Fruit fly (Drosophila melanogaster): ENCODE data around the gene CG2006.
A peak's percentile ranks its signal among the peaks of the same experiment; 100 is the strongest.

Gene CG2006

dm6 chr3R:29519332-29519731 is 30.1 kb downstream of the CG2006 start (continued):
- TF ChIP-seq CG7368 (GFP tag; optimal IDR thresholded peaks at IDR 0.05): peak; percentile 65
- no peak for TF ChIP-seq fkh (GFP tag; optimal IDR thresholded peaks at IDR 0.05)
- peak; percentile 80 for TF ChIP-seq CG3032 (tag; optimal IDR thresholded peaks at IDR 0.05)
- TF ChIP-seq eg (GFP tag; IDR thresholded peaks at IDR 0.05): peak; percentile 79
- TF ChIP-seq CG6276 (GFP tag; optimal IDR thresholded peaks at IDR 0.05): peak; percentile 55
- peak; percentile 15; the same call in 1 of the 2 replicates for TF ChIP-seq CG11294 (GFP tag; IDR thresholded peaks at IDR 0.05)
- TF ChIP-seq net (GFP tag; optimal IDR thresholded peaks at IDR 0.05): peak; percentile 68
- peak; percentile 39 for TF ChIP-seq CG6854 (GFP tag; optimal IDR thresholded peaks at IDR 0.05)
- TF ChIP-seq Eip78C (GFP tag): peak; percentile 93
- TF ChIP-seq CG16779 (tag; optimal IDR thresholded peaks at IDR 0.05): peak; percentile 45
- peak; percentile 25 for TF ChIP-seq CG31627 (GFP tag; optimal IDR thresholded peaks at IDR 0.05)
- TF ChIP-seq pdm3 (GFP tag; optimal IDR thresholded peaks at IDR 0.05): peak; percentile 45
- TF ChIP-seq Blimp-1 (GFP tag; optimal IDR thresholded peaks at IDR 0.05): peak; percentile 29
- peak; percentile 74 for TF ChIP-seq spab (GFP tag; optimal IDR thresholded peaks at IDR 0.05)
- TF ChIP-seq CG32006 (GFP tag; optimal IDR thresholded peaks at IDR 0.05): peak; percentile 70
- peak; percentile 54 for TF ChIP-seq lz (GFP tag; optimal IDR thresholded peaks at IDR 0.05)
- peak; percentile 40 for TF ChIP-seq Eip75B (GFP tag; optimal IDR thresholded peaks at IDR 0.05)
- TF ChIP-seq CG11902 (GFP tag; optimal IDR thresholded peaks at IDR 0.05): peak; percentile 67
- TF ChIP-seq Eip93F (GFP tag; optimal IDR thresholded peaks at IDR 0.05): peak; percentile 21
- TF ChIP-seq Hr38 (GFP tag; optimal IDR thresholded peaks at IDR 0.05): no peak
- TF ChIP-seq fd85E (GFP tag; optimal IDR thresholded peaks at IDR 0.05): no peak
- TF ChIP-seq Sox14 (GFP tag; optimal IDR thresholded peaks at IDR 0.05): peak; percentile 3
- peak; percentile 79 for TF ChIP-seq Ets96B (tag; optimal IDR thresholded peaks at IDR 0.05)

- TF ChIP-seq Eip78C (GFP tag) (peak; percentile 36), Gug (GFP tag; IDR thresholded peaks at IDR 0.05) (no peak)
These were observed 30.9 kb downstream of the CG2006 start for dm6 chr3R:29520215-29520614.

dm6 chr3R:29522164-29522563 is 32.9 kb downstream of the CG2006 start:
- TF ChIP-seq Gug (GFP tag; IDR thresholded peaks at IDR 0.05): peak; percentile 61
- TF ChIP-seq Eip93F (GFP tag; optimal IDR thresholded peaks at IDR 0.05): no peak
- peak; percentile 44 for TF ChIP-seq Eip75B (GFP tag; optimal IDR thresholded peaks at IDR 0.05)
- TF ChIP-seq Lpt (GFP tag; optimal IDR thresholded peaks at IDR 0.05): peak; percentile 7
- TF ChIP-seq CG11902 (GFP tag; optimal IDR thresholded peaks at IDR 0.05): peak; percentile 39
- peak; percentile 36 for TF ChIP-seq Sox14 (GFP tag; optimal IDR thresholded peaks at IDR 0.05)
- peak; percentile 46 for TF ChIP-seq cyc (GFP tag; optimal IDR thresholded peaks at IDR 0.05)
- peak; percentile 73 for TF ChIP-seq CG6808 (GFP tag; optimal IDR thresholded peaks at IDR 0.05)
- no peak for TF ChIP-seq dac (GFP tag; optimal IDR thresholded peaks at IDR 0.05)
- TF ChIP-seq spab (GFP tag; optimal IDR thresholded peaks at IDR 0.05): peak; percentile 67
- no peak for TF ChIP-seq CG6854 (GFP tag; optimal IDR thresholded peaks at IDR 0.05)
- TF ChIP-seq salr (GFP tag; optimal IDR thresholded peaks at IDR 0.05): peak; percentile 5 to 27
- TF ChIP-seq dsx (GFP tag; optimal IDR thresholded peaks at IDR 0.05; ENCODE audit: poor library complexity, severe bottlenecking): peak; percentile 65
- peak; percentile 68; the same call in 2 of the 3 replicates for TF ChIP-seq CG6163 (GFP tag; IDR thresholded peaks at IDR 0.05)
- peak; percentile 49; the same call in 2 of the 3 replicates for TF ChIP-seq CG8119 (GFP tag; IDR thresholded peaks at IDR 0.05)
- peak; percentile 26 for TF ChIP-seq CG34406 (GFP tag; optimal IDR thresholded peaks at IDR 0.05)
- TF ChIP-seq lz (GFP tag; optimal IDR thresholded peaks at IDR 0.05): peak; percentile 29
- TF ChIP-seq CG8632 (GFP tag; optimal IDR thresholded peaks at IDR 0.05): peak; percentile 26
- TF ChIP-seq eg (GFP tag; IDR thresholded peaks at IDR 0.05): peak; percentile 24; the same call in 1 of the 3 replicates
- peak; percentile 64 for TF ChIP-seq achi (GFP tag; optimal IDR thresholded peaks at IDR 0.05)
- peak; percentile 37 for TF ChIP-seq Hr4 (GFP tag; optimal IDR thresholded peaks at IDR 0.05)
- no peak for TF ChIP-seq CG9139 (GFP tag; optimal IDR thresholded peaks at IDR 0.05)
- no peak for TF ChIP-seq Hr38 (GFP tag; optimal IDR thresholded peaks at IDR 0.05)
- TF ChIP-seq pdm3 (GFP tag; optimal IDR thresholded peaks at IDR 0.05): peak; percentile 35
- TF ChIP-seq CG6276 (GFP tag; optimal IDR thresholded peaks at IDR 0.05): no peak
- peak; percentile 75 for TF ChIP-seq Ets96B (tag; optimal IDR thresholded peaks at IDR 0.05)
- peak; percentile 28 for TF ChIP-seq Sox102F (GFP tag; optimal IDR thresholded peaks at IDR 0.05)
- 0 out of 2 replicates have a peak, but pooled peaks have one; percentile 29 for TF ChIP-seq CG15336 (GFP tag; IDR thresholded peaks at IDR 0.05)
- peak; percentile 35 for TF ChIP-seq Ets21C (GFP tag; optimal IDR thresholded peaks at IDR 0.05)
- TF ChIP-seq Eip78C (GFP tag): peak; percentile 83
- TF ChIP-seq CG6792 (GFP tag; optimal IDR thresholded peaks at IDR 0.05): peak; percentile 49
- TF ChIP-seq CG32006 (GFP tag; optimal IDR thresholded peaks at IDR 0.05): peak; percentile 37
- peak; percentile 36 for TF ChIP-seq CG7368 (GFP tag; optimal IDR thresholded peaks at IDR 0.05)
- peak; percentile 9 for TF ChIP-seq vri (GFP tag; optimal IDR thresholded peaks at IDR 0.05)
- no peak for TF ChIP-seq Blimp-1 (GFP tag; optimal IDR thresholded peaks at IDR 0.05)
- TF ChIP-seq fd59A (GFP tag; optimal IDR thresholded peaks at IDR 0.05): peak; percentile 55
- TF ChIP-seq fd85E (GFP tag; optimal IDR thresholded peaks at IDR 0.05): no peak
- peak; percentile 45 for TF ChIP-seq OdsH (GFP tag; optimal IDR thresholded peaks at IDR 0.05)
- peak; percentile 74 for TF ChIP-seq CG3032 (tag; optimal IDR thresholded peaks at IDR 0.05)

Data from whole organism, prepupa.